Worm (Caenorhabditis elegans): ENCODE measurements around the gene R102.10.
"Not testable (repeated sequence)": the region's sequence is repeated elsewhere in the genome, so short reads cannot be mapped to it uniquely, and the experiment has no call there.

Gene R102.10

DNA sequence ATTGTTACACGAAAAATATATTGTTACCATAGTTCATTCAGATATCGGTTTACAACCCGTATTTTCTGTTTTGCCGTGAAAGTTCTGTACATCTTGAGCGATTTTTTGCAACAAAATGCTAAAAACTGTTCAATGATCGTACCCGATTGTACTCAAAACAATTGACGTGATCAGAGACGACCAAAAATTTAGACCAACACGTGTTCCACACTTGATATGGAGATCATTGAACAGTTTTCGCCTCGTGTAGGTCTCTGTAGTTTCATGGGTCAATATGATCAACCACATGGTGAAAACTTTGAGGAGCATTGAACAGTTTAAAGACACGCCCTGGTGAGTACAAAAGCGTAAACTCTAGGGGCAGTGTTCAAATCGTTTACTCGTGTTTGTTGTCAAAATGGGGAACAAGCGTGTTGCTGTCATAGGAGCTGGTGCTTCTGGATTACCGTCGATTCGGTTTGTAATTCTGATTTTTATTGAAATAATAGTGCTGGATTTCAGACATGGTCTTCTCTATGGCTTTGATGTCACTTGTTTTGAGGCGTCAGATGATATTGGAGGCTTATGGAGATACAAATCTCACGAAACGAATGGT lies 23.0 kb upstream of the R102.10 start, which contains the start of gene fmo-2:
fmo-2 (plus strand) TSS at position 370 of the 595 bp plus-strand sequence.
- no peak for TF ChIP-seq D2030.7 (GFP tag; IDR thresholded peaks at IDR 0.05)
- no peak for TF ChIP-seq Y56A3A.18 (GFP tag; IDR thresholded peaks at IDR 0.05)
- no peak for TF ChIP-seq B0035.1 (tag; optimal IDR thresholded peaks at IDR 0.05)
- no peak for TF ChIP-seq bed-2 (GFP tag; IDR thresholded peaks at IDR 0.05)

ce11 chrIV:10685758-10686157 lies 19.5 kb upstream of the R102.10 start, which contains the start of the genes K08C7.6 and R102.1:
Gene K08C7.6, minus strand, starts transcription at chrIV:10685858.
Gene R102.1, plus strand, starts transcription at chrIV:10686048.
- TF ChIP-seq tbp1 (GFP tag; optimal IDR thresholded peaks at IDR 0.05), result no peak
- TF ChIP-seq zim-3 (tag; optimal IDR thresholded peaks at IDR 0.05), result no peak
- TF ChIP-seq dpl-1 (GFP tag; optimal IDR thresholded peaks at IDR 0.05), result no peak
- TF ChIP-seq F10E7.11 (tag; optimal IDR thresholded peaks at IDR 0.05), result no peak
- no peak for TF ChIP-seq C17E4.6 (GFP tag; IDR thresholded peaks at IDR 0.05)
- TF ChIP-seq C06A6.2 (GFP tag; conservative IDR thresholded peaks at IDR 0.05), result no peak
- no peak for TF ChIP-seq ceh-58 (GFP tag; IDR thresholded peaks at IDR 0.05)
- no peak for TF ChIP-seq die-1 (tag; optimal IDR thresholded peaks at IDR 0.05)
- TF ChIP-seq ztf-22 (GFP tag; optimal IDR thresholded peaks at IDR 0.05), result no peak
- no peak for TF ChIP-seq sea-2 (GFP tag; IDR thresholded peaks at IDR 0.05)
- no peak for TF ChIP-seq nhr-120 (GFP tag; IDR thresholded peaks at IDR 0.05)
- no peak for TF ChIP-seq ztf-25 (GFP tag; IDR thresholded peaks at IDR 0.05)

- TF ChIP-seq dpl-1 (GFP tag; optimal IDR thresholded peaks at IDR 0.05); ztf-28 (GFP tag; IDR thresholded peaks at IDR 0.05); lir-1 (GFP tag; conservative IDR thresholded peaks at IDR 0.05): not testable (repeated sequence)
Measured at ce11 chrIV:10687307-10687706, 18.0 kb upstream of the R102.10 start, which contains the start of gene R102.2. Gene R102.2, plus strand, starts transcription at chrIV:10687607.

DNA sequence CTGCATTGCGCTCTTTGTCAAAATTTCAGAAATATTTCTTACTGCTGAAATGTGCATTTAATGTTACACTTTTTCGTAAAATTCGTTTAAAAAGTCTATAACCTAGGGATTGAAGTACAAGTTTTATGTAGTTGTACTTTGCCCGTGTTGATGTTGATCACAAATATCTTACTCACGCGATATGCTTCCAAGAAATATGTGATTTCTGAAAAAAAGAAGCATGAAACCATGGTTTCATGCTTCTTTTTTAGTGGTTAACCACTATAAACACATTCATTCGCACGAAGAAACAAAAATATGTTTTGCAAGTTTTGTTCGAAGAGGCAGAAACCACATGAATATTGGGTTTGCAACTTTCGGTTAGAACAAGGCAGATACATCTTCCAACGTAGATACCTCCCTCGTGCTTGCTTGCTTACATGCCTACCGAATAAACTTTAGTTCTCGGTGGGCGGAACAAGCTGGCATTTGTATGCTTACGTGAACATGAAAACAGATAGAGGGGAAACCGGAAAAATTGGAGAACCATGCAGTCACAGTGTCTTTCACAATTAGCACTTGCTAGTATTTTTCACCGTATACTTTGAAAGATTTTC lies 16.2 kb upstream of the R102.10 start, which contains the start of gene R102.3:
R102.3 (plus strand) TSS at position 546 of the 596 bp plus-strand sequence.
- no peak for TF ChIP-seq Y67H2A.10 (GFP tag; conservative IDR thresholded peaks at IDR 0.05)
- no peak for TF ChIP-seq attf-3 (GFP tag; conservative IDR thresholded peaks at IDR 0.05)
- TF ChIP-seq Y95B8A.8 (GFP tag; IDR thresholded peaks at IDR 0.05), result no peak
- no peak for TF ChIP-seq zfh-2 (GFP tag; conservative IDR thresholded peaks at IDR 0.05)
- TF ChIP-seq K11D2.4 (GFP tag; IDR thresholded peaks at IDR 0.05), result no peak
- no peak for TF ChIP-seq K12H6.12 (tag; optimal IDR thresholded peaks at IDR 0.05)
- no peak for TF ChIP-seq dpff-1 (tag; optimal IDR thresholded peaks at IDR 0.05)
- TF ChIP-seq hlh-12 (tag; optimal IDR thresholded peaks at IDR 0.05), result no peak
- TF ChIP-seq bed-2 (GFP tag; IDR thresholded peaks at IDR 0.05), result no peak
- TF ChIP-seq ztf-26 (tag; optimal IDR thresholded peaks at IDR 0.05), result no peak
- no peak for TF ChIP-seq ceh-40 (GFP tag; IDR thresholded peaks at IDR 0.05)
- no peak for TF ChIP-seq lag-1 (GFP tag; IDR thresholded peaks at IDR 0.05)
- TF ChIP-seq sdz-38 (tag; optimal IDR thresholded peaks at IDR 0.05), result no peak
- TF ChIP-seq ztf-25 (GFP tag; IDR thresholded peaks at IDR 0.05), result no peak
- TF ChIP-seq repo-1 (tag; optimal IDR thresholded peaks at IDR 0.05), result no peak
- no peak for TF ChIP-seq ztf-6 (GFP tag; IDR thresholded peaks at IDR 0.05)

- TF ChIP-seq mel-28 (tag; optimal IDR thresholded peaks at IDR 0.05; ENCODE audit: borderline replicate concordance) (no peak), cebp-2 (GFP tag; IDR thresholded peaks at IDR 0.05) (no peak), ceh-79 (tag; optimal IDR thresholded peaks at IDR 0.05) (no peak), hlh-12 (tag; optimal IDR thresholded peaks at IDR 0.05) (no peak), akir-1 (GFP tag; optimal IDR thresholded peaks at IDR 0.05) (no peak), F39B2.1 (GFP tag; IDR thresholded peaks at IDR 0.05) (no peak), nfya-2 (GFP tag; IDR thresholded peaks at IDR 0.05) (no peak), nhr-80 (tag; optimal IDR thresholded peaks at IDR 0.05) (no peak), dpl-1 (GFP tag; optimal IDR thresholded peaks at IDR 0.05) (no peak)
Measured at ce11 chrIV:10690139-10690538, 15.1 kb upstream of the R102.10 start, which contains the start of gene R102.8. Gene R102.8, minus strand, starts transcription at chrIV:10690239.
